Worm (Caenorhabditis elegans) whole organism, mixed stage, embryonic: ENCODE data around the gene C45B11.2.

ENCODE experiments used
- M03D4.4 ChIP-seq: sonication (generic microtip); optimal IDR thresholded peaks from 2 replicates; lab custom pipeline; 2017; ENCODE audit warnings: mild to moderate bottlenecking, missing genetic modification characterization, missing compliant biosample characterization
- bed-3 ChIP-seq: fragments of 200-800 bp; sonication (Bioruptor generic); optimal IDR thresholded peaks from 3 replicates; lab custom pipeline; 2018; ENCODE audit warnings: mild to moderate bottlenecking, missing genetic modification characterization, moderate library complexity, missing compliant biosample characterization
- blmp-1 ChIP-seq: fragments of 150-350 bp; optimal IDR thresholded peaks from 2 replicates; lab custom pipeline; 2014; ENCODE audit warnings: missing biosample characterization, missing genetic modification characterization
- ceh-39 ChIP-seq: fragments of 150-350 bp; optimal IDR thresholded peaks from 2 replicates; lab custom pipeline; 2014; ENCODE audit warnings: missing biosample characterization, missing genetic modification characterization
- ceh-43 ChIP-seq: fragments of 200-800 bp; sonication (Bioruptor generic); optimal IDR thresholded peaks from 2 replicates; lab custom pipeline; 2018; ENCODE audit warnings: mild to moderate bottlenecking, missing genetic modification characterization, moderate library complexity, missing compliant biosample characterization
- ceh-83 ChIP-seq: fragments of 200-800 bp; sonication (Bioruptor generic); optimal IDR thresholded peaks from 2 replicates; lab custom pipeline; 2018; ENCODE audit warnings: mild to moderate bottlenecking, missing genetic modification characterization, missing compliant biosample characterization
- ces-1 ChIP-seq: fragments of 150-350 bp; optimal IDR thresholded peaks from 2 replicates; lab custom pipeline; 2014; ENCODE audit warnings: missing biosample characterization, missing genetic modification reagents, missing genetic modification characterization
- cnd-1 ChIP-seq: fragments of 200-800 bp; sonication (Bioruptor generic); optimal IDR thresholded peaks from 2 replicates; lab custom pipeline; 2018; ENCODE audit warnings: mild to moderate bottlenecking, missing genetic modification characterization, missing compliant biosample characterization
- drap-1 ChIP-seq: fragments of 200-800 bp; sonication (Bioruptor generic); optimal IDR thresholded peaks from 3 replicates; lab custom pipeline; 2018; ENCODE audit warnings: mild to moderate bottlenecking, missing genetic modification characterization, missing compliant biosample characterization
- elt-3 ChIP-seq: fragments of 150-350 bp; optimal IDR thresholded peaks from 2 replicates; lab custom pipeline; 2014; ENCODE audit warnings: missing biosample characterization, missing genetic modification characterization
- flh-1 ChIP-seq: fragments of 200-800 bp; sonication (Bioruptor generic); optimal IDR thresholded peaks from 2 replicates; lab custom pipeline; 2018; ENCODE audit warnings: mild to moderate bottlenecking, missing genetic modification characterization, moderate library complexity, missing compliant biosample characterization
- ham-2 ChIP-seq: fragments of 200-800 bp; sonication (Bioruptor generic); optimal IDR thresholded peaks from 2 replicates; lab custom pipeline; 2018; ENCODE audit warnings: mild to moderate bottlenecking, missing genetic modification characterization, missing compliant biosample characterization
- hlh-1 ChIP-seq: fragments of 150-350 bp; optimal IDR thresholded peaks from 2 replicates; lab custom pipeline; 2014; ENCODE audit warnings: missing biosample characterization, missing genetic modification reagents, missing genetic modification characterization
- lin-32 ChIP-seq: fragments of 200-800 bp; sonication (Bioruptor generic); optimal IDR thresholded peaks from 2 replicates; lab custom pipeline; 2018; ENCODE audit warnings: mild to moderate bottlenecking, missing genetic modification characterization, missing compliant biosample characterization
- lsy-2 ChIP-seq: fragments of 150-350 bp; optimal IDR thresholded peaks from 2 replicates; lab custom pipeline; 2014; ENCODE audit warnings: missing biosample characterization, missing genetic modification characterization
- mab-5 ChIP-seq: fragments of 150-350 bp; optimal IDR thresholded peaks from 2 replicates; lab custom pipeline; 2014; ENCODE audit warnings: missing biosample characterization, missing genetic modification characterization
- mep-1 ChIP-seq: fragments of 150-350 bp; optimal IDR thresholded peaks from 2 replicates; lab custom pipeline; 2017; ENCODE audit warnings: missing biosample characterization, missing genetic modification reagents, missing genetic modification characterization, inconsistent platforms
- mls-2 ChIP-seq: sonication (generic microtip); optimal IDR thresholded peaks from 2 replicates; lab custom pipeline; 2016; ENCODE audit warnings: mild to moderate bottlenecking, missing genetic modification characterization, moderate library complexity, missing compliant biosample characterization
- nhr-12 ChIP-seq: fragments of 150-350 bp; optimal IDR thresholded peaks from 2 replicates; lab custom pipeline; 2014; ENCODE audit warnings: missing biosample characterization, missing genetic modification characterization
- nhr-2 ChIP-seq: fragments of 150-350 bp; optimal IDR thresholded peaks from 2 replicates; lab custom pipeline; 2014; ENCODE audit warnings: missing biosample characterization, missing genetic modification characterization
- nhr-237 ChIP-seq: fragments of 150-350 bp; optimal IDR thresholded peaks from 2 replicates; lab custom pipeline; 2014; ENCODE audit warnings: missing biosample characterization, missing genetic modification characterization
- nhr-28 ChIP-seq: fragments of 150-350 bp; optimal IDR thresholded peaks from 2 replicates; lab custom pipeline; 2014; ENCODE audit warnings: missing biosample characterization, missing genetic modification characterization
- nhr-76 ChIP-seq: sonication (generic microtip); optimal IDR thresholded peaks from 2 replicates; lab custom pipeline; 2017; ENCODE audit warnings: missing biosample characterization, missing genetic modification characterization
- pha-4 ChIP-seq: fragments of 150-350 bp; optimal IDR thresholded peaks from 2 replicates; lab custom pipeline; 2018; ENCODE audit warnings: missing biosample characterization, missing genetic modification reagents, missing genetic modification characterization
- sem-2 ChIP-seq: fragments of 200-800 bp; sonication (Bioruptor generic); optimal IDR thresholded peaks from 2 replicates; lab custom pipeline; 2018; ENCODE audit warnings: mild to moderate bottlenecking, missing genetic modification characterization, missing compliant biosample characterization
- sptf-1 ChIP-seq: sonication (generic microtip); optimal IDR thresholded peaks from 2 replicates; lab custom pipeline; 2017; ENCODE audit warnings: mild to moderate bottlenecking, missing genetic modification characterization, moderate library complexity, missing compliant biosample characterization
- tbx-8 ChIP-seq: fragments of 200-800 bp; sonication (Bioruptor generic); optimal IDR thresholded peaks from 2 replicates; lab custom pipeline; 2018; ENCODE audit warnings: mild to moderate bottlenecking, missing genetic modification characterization, moderate library complexity, missing compliant biosample characterization
- unc-120 ChIP-seq: sonication (generic microtip); optimal IDR thresholded peaks from 2 replicates; lab custom pipeline; 2017; ENCODE audit warnings: missing genetic modification characterization, missing compliant biosample characterization; ENCODE audit not compliant: poor library complexity, severe bottlenecking
- unc-39 ChIP-seq: fragments of 150-350 bp; optimal IDR thresholded peaks from 2 replicates; lab custom pipeline; 2014; ENCODE audit warnings: missing biosample characterization, missing genetic modification characterization
- unc-62 ChIP-seq: fragments of 150-350 bp; optimal IDR thresholded peaks from 2 replicates; lab custom pipeline; 2014; ENCODE audit warnings: missing biosample characterization, missing genetic modification reagents, missing genetic modification characterization
- zip-8 ChIP-seq: fragments of 150-350 bp; optimal IDR thresholded peaks from 2 replicates; lab custom pipeline; 2014; ENCODE audit warnings: missing biosample characterization, missing genetic modification characterization
- ztf-11 ChIP-seq: fragments of 150-350 bp; optimal IDR thresholded peaks from 2 replicates; lab custom pipeline; 2014; ENCODE audit warnings: missing biosample characterization, missing genetic modification characterization

C45B11.2 gene

ce11 chrV:11042538-11042937 lies at the start of gene C45B11.2:
C45B11.2 (plus strand) TSS chrV:11042710.
- TF ChIP-seq elt-3 (no peak), ceh-83 (no peak), sptf-1 (tag; lab: Kevin White, UChicago) (no peak), nhr-12 (no peak), nhr-28 (tag; lab: Kevin White, UChicago) (no peak), lin-32 (GFP tag; lab: Kevin White, UChicago) (no peak), nhr-237 (tag; lab: Kevin White, UChicago) (no peak), M03D4.4 (tag; lab: Kevin White, UChicago) (no peak), ztf-11 (tag; lab: Kevin White, UChicago) (no peak), ceh-39 (tag; lab: Kevin White, UChicago) (no peak), drap-1 (GFP tag; lab: Kevin White, UChicago) (no peak), nhr-2 (tag; lab: Kevin White, UChicago) (no peak), flh-1 (no peak), mab-5 (tag; lab: Kevin White, UChicago) (no peak), hlh-1 (tag; lab: Kevin White, UChicago) (no peak)

ce11 chrV:10998797-10999196 lies 43.7 kb upstream of the C45B11.2 start, which contains the start of gene F53B7.7:
F53B7.7 (plus strand) TSS chrV:10999097.
- TF ChIP-seq nhr-28 (tag; lab: Kevin White, UChicago) (no peak), nhr-237 (tag; lab: Kevin White, UChicago) (no peak), mls-2 (tag; lab: Kevin White, UChicago) (no peak), pha-4 (tag; lab: Kevin White, UChicago) (no peak), mab-5 (tag; lab: Kevin White, UChicago) (no peak), tbx-8 (no peak), lin-32 (GFP tag; lab: Kevin White, UChicago) (no peak), drap-1 (GFP tag; lab: Kevin White, UChicago) (no peak), cnd-1 (tag; lab: Kevin White, UChicago) (no peak), ces-1 (GFP tag; lab: Kevin White, UChicago) (no peak)

ce11 chrV:11000650-11001049 lies 41.9 kb upstream of the C45B11.2 start, which contains the start of gene isy-1:
isy-1 (minus strand) TSS chrV:11000699.
- TF ChIP-seq unc-62 (GFP tag; lab: Kevin White, UChicago) (no peak), mep-1 (tag; lab: Kevin White, UChicago) (peak; percentile 54), nhr-2 (tag; lab: Kevin White, UChicago) (peak; percentile 19), ceh-39 (tag; lab: Kevin White, UChicago) (peak; percentile 29), lsy-2 (tag; lab: Kevin White, UChicago) (peak; percentile 66), ces-1 (GFP tag; lab: Kevin White, UChicago) (peak; percentile 86), bed-3 (GFP tag; lab: Kevin White, UChicago) (no peak), pha-4 (tag; lab: Kevin White, UChicago) (peak; percentile 67), nhr-237 (tag; lab: Kevin White, UChicago) (peak; percentile 44)

DNA sequence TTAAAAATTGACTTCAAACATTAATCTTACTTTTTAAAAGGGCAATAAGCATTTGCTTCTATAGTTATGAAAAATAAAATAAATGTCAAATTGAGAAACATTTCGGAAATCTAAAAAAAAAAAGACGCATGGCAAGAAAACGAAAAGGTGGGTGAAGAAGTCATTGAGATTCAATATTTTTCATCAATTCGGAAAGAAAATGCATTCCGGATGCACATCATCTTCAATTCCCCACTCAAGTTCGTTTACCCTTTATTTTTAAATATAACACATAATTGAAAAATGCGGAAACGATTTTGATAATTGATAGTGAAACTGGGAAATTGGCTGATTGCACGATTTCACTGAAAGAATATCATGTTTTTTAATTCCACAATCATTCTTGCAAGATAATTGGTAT lies 40.1 kb upstream of the C45B11.2 start, which contains the start of gene F53B7.4:
Gene F53B7.4, minus strand, starts transcription at position 101 of the 400 bp plus-strand sequence.
- no peak for TF ChIP-seq ceh-83
- no peak for TF ChIP-seq nhr-2 (tag; lab: Kevin White, UChicago)
- no peak for TF ChIP-seq unc-39 (tag; lab: Kevin White, UChicago)
- TF ChIP-seq lin-32 (GFP tag; lab: Kevin White, UChicago) = no peak
- no peak for TF ChIP-seq drap-1 (GFP tag; lab: Kevin White, UChicago)
- TF ChIP-seq hlh-1 (tag; lab: Kevin White, UChicago) = no peak
- TF ChIP-seq nhr-237 (tag; lab: Kevin White, UChicago) = no peak
- no peak for TF ChIP-seq M03D4.4 (tag; lab: Kevin White, UChicago)
- no peak for TF ChIP-seq tbx-8
- TF ChIP-seq mep-1 (tag; lab: Kevin White, UChicago) = no peak
- TF ChIP-seq blmp-1 (tag; lab: Kevin White, UChicago) = no peak
- TF ChIP-seq zip-8 (tag; lab: Kevin White, UChicago) = no peak

DNA sequence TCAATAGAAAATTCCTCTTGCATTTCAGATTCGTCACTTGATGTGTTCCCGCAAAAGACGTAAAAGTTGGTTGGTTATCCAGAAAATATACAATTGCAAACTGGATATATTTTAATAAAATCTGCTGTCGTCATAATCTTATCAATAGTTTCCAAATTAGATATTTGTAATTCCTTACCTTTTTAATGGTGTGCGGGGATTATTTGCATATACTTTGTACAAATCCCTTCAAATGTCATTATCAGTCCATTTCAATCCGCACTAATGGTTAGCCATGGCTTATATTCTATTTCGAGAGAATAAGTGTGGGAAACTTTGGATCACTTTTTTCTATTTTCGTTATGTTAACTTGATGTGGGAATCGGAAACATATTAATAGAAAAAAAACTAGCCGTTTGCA lies 38.4 kb upstream of the C45B11.2 start:
- TF ChIP-seq elt-3 (no peak), lin-32 (GFP tag; lab: Kevin White, UChicago) (no peak), lsy-2 (tag; lab: Kevin White, UChicago) (no peak), ham-2 (no peak), zip-8 (tag; lab: Kevin White, UChicago) (no peak), flh-1 (no peak)

- TF ChIP-seq mls-2 (tag; lab: Kevin White, UChicago) (no peak), sptf-1 (tag; lab: Kevin White, UChicago) (no peak), ceh-43 (GFP tag; lab: Kevin White, UChicago) (no peak), pha-4 (tag; lab: Kevin White, UChicago) (no peak), unc-62 (GFP tag; lab: Kevin White, UChicago) (no peak), nhr-12 (no peak), ceh-39 (tag; lab: Kevin White, UChicago) (no peak), ces-1 (GFP tag; lab: Kevin White, UChicago) (no peak), sem-2 (GFP tag; lab: Kevin White, UChicago) (no peak), unc-39 (tag; lab: Kevin White, UChicago) (no peak), lsy-2 (tag; lab: Kevin White, UChicago) (no peak), nhr-76 (tag; lab: Kevin White, UChicago) (no peak), unc-120 (no peak), lin-32 (GFP tag; lab: Kevin White, UChicago) (no peak), drap-1 (GFP tag; lab: Kevin White, UChicago) (no peak), nhr-28 (tag; lab: Kevin White, UChicago) (no peak), mab-5 (tag; lab: Kevin White, UChicago) (no peak), ham-2 (no peak), blmp-1 (tag; lab: Kevin White, UChicago) (no peak)
Observed at ce11 chrV:11007651-11008050, 34.9 kb upstream of the C45B11.2 start.
